Fruit fly (Drosophila melanogaster) whole organism, pupa: ENCODE measurements around the gene Pcyt1.
A peak's percentile ranks its signal among the peaks of the same experiment; 100 is the strongest.

Source experiments
- CG15710 ChIP-seq: fragments of 200-800 bp; sonication (Bioruptor generic); optimal IDR thresholded peaks from 2 replicates; lab custom pipeline; 2018; ENCODE audit warnings: missing biosample characterization, mild to moderate bottlenecking, missing genetic modification characterization, moderate library complexity
- CG32121 ChIP-seq: fragments of 200-800 bp; sonication (Bioruptor generic); IDR thresholded peaks from 2 replicates; pipeline ENCODE4 v1.3.6; 2022; ENCODE audit warnings: missing biosample characterization, missing genetic modification characterization
- CG34367 ChIP-seq: fragments of 200-800 bp; sonication (Bioruptor generic); optimal IDR thresholded peaks from 2 replicates; lab custom pipeline; 2018; ENCODE audit warnings: missing biosample characterization, mild to moderate bottlenecking, missing genetic modification characterization
- CG8159 ChIP-seq: fragments of 200-800 bp; sonication (Bioruptor generic); optimal IDR thresholded peaks from 3 replicates; lab custom pipeline; 2018; ENCODE audit warnings: missing biosample characterization, mild to moderate bottlenecking, missing genetic modification characterization, moderate library complexity
- D1 ChIP-seq: fragments of 200-800 bp; sonication (Bioruptor generic); optimal IDR thresholded peaks from 2 replicates; lab custom pipeline; 2018; ENCODE audit warnings: missing biosample characterization, mild to moderate bottlenecking, missing genetic modification characterization, moderate library complexity
- EcR ChIP-seq: fragments of 200-800 bp; sonication (Bioruptor generic); optimal IDR thresholded peaks from 3 replicates; lab custom pipeline; 2019; ENCODE audit warnings: missing biosample characterization, missing genetic modification characterization, mild to moderate bottlenecking, moderate library complexity, missing genetic modification reagents
- gl ChIP-seq: fragments of 200-800 bp; sonication (Bioruptor generic); optimal IDR thresholded peaks from 2 replicates; lab custom pipeline; 2018; ENCODE audit warnings: missing biosample characterization, mild to moderate bottlenecking, missing genetic modification characterization

dm6 chr3L:1591692-1592371, 45.9 kb downstream of the Pcyt1 start:
- TF ChIP-seq CG15710 (tag; lab: Kevin White, UChicago) = peak; percentile 74
- TF ChIP-seq EcR (GFP tag; lab: Kevin White, UChicago) = peak; percentile 32
- no peak for TF ChIP-seq D1 (tag; lab: Kevin White, UChicago)
- peak; percentile 65; the same call in 1 of the 2 replicates for TF ChIP-seq CG32121 (GFP tag; lab: Robert Waterston, UW)
- TF ChIP-seq gl (tag; lab: Kevin White, UChicago) = peak; percentile 89
- TF ChIP-seq CG8159 (tag; lab: Kevin White, UChicago) = peak; percentile 75
- peak; percentile 74 for TF ChIP-seq CG34367 (tag; lab: Kevin White, UChicago)
